Fruit fly (Drosophila melanogaster): ENCODE data around the gene Reph.
A peak's percentile ranks its signal among the peaks of the same experiment; 100 is the strongest.

Gene Reph

DNA sequence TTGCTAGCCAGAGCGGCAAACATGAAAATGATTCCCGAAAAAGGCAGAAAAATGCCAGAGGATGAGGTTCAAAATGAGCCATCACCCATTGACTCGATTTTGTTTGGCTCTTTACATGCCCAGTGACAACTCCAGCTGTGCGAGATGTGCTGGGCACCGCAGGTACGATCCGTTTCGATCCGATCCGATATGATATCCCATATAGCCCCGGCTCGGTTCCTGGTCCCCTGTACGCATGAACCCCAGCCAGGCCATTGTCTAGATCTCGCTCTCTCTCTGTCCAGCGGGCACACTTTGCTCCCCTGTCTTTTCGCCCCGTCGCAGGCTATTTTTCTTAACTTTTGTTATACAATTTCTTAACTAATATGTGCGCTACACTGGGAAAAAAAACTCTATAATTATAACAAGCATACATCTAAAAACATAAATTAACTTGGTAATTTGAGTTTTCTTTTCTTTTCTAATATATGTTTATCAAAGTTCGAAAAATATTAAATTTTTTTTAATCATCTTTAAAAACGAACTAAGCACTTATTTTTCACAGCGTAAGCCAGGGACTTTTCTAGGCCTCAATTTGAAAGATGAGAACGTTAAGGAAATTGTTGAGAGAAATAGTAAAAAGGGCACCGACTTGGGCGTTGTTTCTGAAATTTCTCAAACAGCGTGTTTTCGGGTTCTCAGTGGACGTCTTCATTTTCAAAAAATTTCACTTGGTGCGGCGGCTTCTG lies 24.2 kb downstream of the Reph start (continued):
- TF ChIP-seq CG18011 (GFP tag; optimal IDR thresholded peaks at IDR 0.05) (no peak), CG12659 (GFP tag; optimal IDR thresholded peaks at IDR 0.05) (no peak), CkIIα-i1 (GFP tag; IDR thresholded peaks at IDR 0.05) (no peak), CG13123 (GFP tag; optimal IDR thresholded peaks at IDR 0.05) (peak; percentile 23), CG14014 (GFP tag; IDR thresholded peaks at IDR 0.05) (no peak), slp2 (GFP tag; optimal IDR thresholded peaks at IDR 0.05) (peak; percentile 38), CG8089 (GFP tag; optimal IDR thresholded peaks at IDR 0.05) (peak; percentile 41), CG14860 (GFP tag; IDR thresholded peaks at IDR 0.05; ENCODE audit: partially characterized antibody) (no peak), CG10274 (GFP tag; optimal IDR thresholded peaks at IDR 0.05) (no peak), Meics (GFP tag; optimal IDR thresholded peaks at IDR 0.05) (no peak), Sry-δ (GFP tag; optimal IDR thresholded peaks at IDR 0.05) (peak; percentile 9), CG6765 (GFP tag; optimal IDR thresholded peaks at IDR 0.05) (no peak), CG2129 (GFP tag; IDR thresholded peaks at IDR 0.05; ENCODE audit: partially characterized antibody) (no peak), CG15696 (tag; optimal IDR thresholded peaks at IDR 0.05) (peak; percentile 99), CG12744 (GFP tag; optimal IDR thresholded peaks at IDR 0.05) (peak; percentile 43), CG3995 (GFP tag; optimal IDR thresholded peaks at IDR 0.05) (no peak), Vsx1 (GFP tag; optimal IDR thresholded peaks at IDR 0.05) (peak; percentile 53), CG4424 (GFP tag; optimal IDR thresholded peaks at IDR 0.05) (peak; percentile 76), CG7372 (GFP tag; IDR thresholded peaks at IDR 0.05) (no peak), aop (GFP tag; IDR thresholded peaks at IDR 0.05) (no peak), tin (GFP tag; optimal IDR thresholded peaks at IDR 0.05) (peak; percentile 71), CG1647 (GFP tag; optimal IDR thresholded peaks at IDR 0.05) (no peak), hb (GFP tag; IDR thresholded peaks at IDR 0.05; ENCODE audit: partially characterized antibody) (no peak), bsh (GFP tag; optimal IDR thresholded peaks at IDR 0.05) (peak in 1 of 2 experiments; percentile 78), dan (GFP tag; IDR thresholded peaks at IDR 0.05) (peak; percentile 75; the same call in 1 of the 2 replicates), fu2 (GFP tag; optimal IDR thresholded peaks at IDR 0.05) (no peak), wdn (GFP tag; IDR thresholded peaks at IDR 0.05) (no peak), CG10431 (GFP tag; optimal IDR thresholded peaks at IDR 0.05) (peak; percentile 49), CG12299 (tag; optimal IDR thresholded peaks at IDR 0.05) (no peak), chn (GFP tag; optimal IDR thresholded peaks at IDR 0.05) (peak; percentile 65), ash1 (GFP tag; optimal IDR thresholded peaks at IDR 0.05) (no peak), Adf1 (GFP tag; IDR thresholded peaks at IDR 0.05) (no peak), ranshi (GFP tag; IDR thresholded peaks at IDR 0.05) (no peak), nom (GFP tag; optimal IDR thresholded peaks at IDR 0.05) (no peak), kni (GFP tag; optimal IDR thresholded peaks at IDR 0.05) (peak; percentile 83), CG8765 (GFP tag; IDR thresholded peaks at IDR 0.05) (peak; percentile 82), pum (GFP tag; optimal IDR thresholded peaks at IDR 0.05) (peak; percentile 71), fd3F (GFP tag; optimal IDR thresholded peaks at IDR 0.05) (no peak), CG12942 (GFP tag; optimal IDR thresholded peaks at IDR 0.05) (peak; percentile 43), CG17568 (GFP tag; optimal IDR thresholded peaks at IDR 0.05) (peak; percentile 8), CG32767 (GFP tag; IDR thresholded peaks at IDR 0.05) (0 out of 2 replicates have a peak, but pooled peaks have one; percentile 44), CG17802 (tag; optimal IDR thresholded peaks at IDR 0.05) (no peak), CG11695 (GFP tag; IDR thresholded peaks at IDR 0.05) (peak; percentile 61; the same call in 2 of the 3 replicates), CG13624 (GFP tag; optimal IDR thresholded peaks at IDR 0.05) (no peak), CG17361 (GFP tag; IDR thresholded peaks at IDR 0.05) (peak; percentile 94), CG30431 (GFP tag; optimal IDR thresholded peaks at IDR 0.05) (peak; percentile 65), Max (GFP tag; optimal IDR thresholded peaks at IDR 0.05) (peak; percentile 46), CG12155 (GFP tag; optimal IDR thresholded peaks at IDR 0.05) (peak; percentile 50), HmgD (GFP tag; optimal IDR thresholded peaks at IDR 0.05) (no peak), eve (GFP tag; optimal IDR thresholded peaks at IDR 0.05) (peak; percentile 45 to 59)
